Fruit fly (Drosophila melanogaster): Measurements from ENCODE around the gene CG8004.
A peak's percentile ranks its signal among the peaks of the same experiment; 100 is the strongest.

The CG8004 gene

dm6 chr3L:19901486-19902255, 26.6 kb downstream of the CG8004 start (continued):
- TF ChIP-seq CG4424 (GFP tag; optimal IDR thresholded peaks at IDR 0.05): no peak
- peak; percentile 16 for TF ChIP-seq CG12769 (tag; optimal IDR thresholded peaks at IDR 0.05)
- TF ChIP-seq Hmr (GFP tag; optimal IDR thresholded peaks at IDR 0.05): no peak
- no peak for TF ChIP-seq lilli (GFP tag; optimal IDR thresholded peaks at IDR 0.05)
- no peak for TF ChIP-seq abd-A (tag; optimal IDR thresholded peaks at IDR 0.05)
- TF ChIP-seq CG12942 (GFP tag; optimal IDR thresholded peaks at IDR 0.05): no peak
- no peak for TF ChIP-seq CG10979 (tag; optimal IDR thresholded peaks at IDR 0.05)
- no peak for TF ChIP-seq dpn (GFP tag; optimal IDR thresholded peaks at IDR 0.05)
- no peak for TF ChIP-seq amos (GFP tag; IDR thresholded peaks at IDR 0.05; ENCODE audit: partially characterized antibody)
- no peak for TF ChIP-seq dysf (GFP tag; IDR thresholded peaks at IDR 0.05)
- peak; percentile 16 for TF ChIP-seq Fer1 (GFP tag; optimal IDR thresholded peaks at IDR 0.05)
- no peak for TF ChIP-seq Adf1 (GFP tag; IDR thresholded peaks at IDR 0.05)
- no peak for TF ChIP-seq Neu2 (GFP tag; optimal IDR thresholded peaks at IDR 0.05; ENCODE audit: borderline replicate concordance)
- TF ChIP-seq az2 (GFP tag; optimal IDR thresholded peaks at IDR 0.05): no peak
- TF ChIP-seq CG9817 (tag; optimal IDR thresholded peaks at IDR 0.05): no peak
- TF ChIP-seq CG16779 (GFP tag; IDR thresholded peaks at IDR 0.05): no peak
- no peak for TF ChIP-seq Gsc (GFP tag; IDR thresholded peaks at IDR 0.05)
- TF ChIP-seq fd96Cb (tag; optimal IDR thresholded peaks at IDR 0.05): no peak
- TF ChIP-seq gcm2 (GFP tag; optimal IDR thresholded peaks at IDR 0.05): no peak
- no peak for TF ChIP-seq unpg (GFP tag; optimal IDR thresholded peaks at IDR 0.05)
- no peak for TF ChIP-seq pb (GFP tag; optimal IDR thresholded peaks at IDR 0.05)
- TF ChIP-seq Lpt (GFP tag; optimal IDR thresholded peaks at IDR 0.05): no peak
- TF ChIP-seq Ssrp (tag; optimal IDR thresholded peaks at IDR 0.05): no peak
- TF ChIP-seq CG31441 (GFP tag; IDR thresholded peaks at IDR 0.05): no peak
- no peak for TF ChIP-seq CG34422 (GFP tag; IDR thresholded peaks at IDR 0.05)
- TF ChIP-seq CG17802 (tag; optimal IDR thresholded peaks at IDR 0.05): no peak
- no peak for TF ChIP-seq Kr (GFP tag; optimal IDR thresholded peaks at IDR 0.05)
- peak; percentile 57 for TF ChIP-seq pfk (GFP tag; optimal IDR thresholded peaks at IDR 0.05)
- TF ChIP-seq Nf-YB (GFP tag; optimal IDR thresholded peaks at IDR 0.05): no peak
- no peak for TF ChIP-seq CG9727 (GFP tag; optimal IDR thresholded peaks at IDR 0.05)
- no peak for TF ChIP-seq CG33557 (GFP tag; optimal IDR thresholded peaks at IDR 0.05)
- no peak for TF ChIP-seq en (GFP tag; optimal IDR thresholded peaks at IDR 0.05)
- peak in 1 of 2 experiments; percentile 96 for TF ChIP-seq Pdp1 (GFP tag; optimal IDR thresholded peaks at IDR 0.05)
- TF ChIP-seq crol (GFP tag; IDR thresholded peaks at IDR 0.05): no peak
- peak; percentile 68 for TF ChIP-seq CG10543 (GFP tag; optimal IDR thresholded peaks at IDR 0.05)
- TF ChIP-seq CG7786 (GFP tag; optimal IDR thresholded peaks at IDR 0.05): no peak
- TF ChIP-seq tap (tag; optimal IDR thresholded peaks at IDR 0.05): no peak
- no peak for TF ChIP-seq CG7987 (GFP tag; optimal IDR thresholded peaks at IDR 0.05)
- no peak for TF ChIP-seq nerfin-1 (tag; optimal IDR thresholded peaks at IDR 0.05)
- peak; percentile 39 for TF ChIP-seq Med (GFP tag)
- no peak for TF ChIP-seq Atf-2 (GFP tag; optimal IDR thresholded peaks at IDR 0.05)
- TF ChIP-seq CG10267 (tag; optimal IDR thresholded peaks at IDR 0.05): no peak
- no peak for TF ChIP-seq Fer2 (tag; optimal IDR thresholded peaks at IDR 0.05)
- no peak for TF ChIP-seq CG2120 (GFP tag; optimal IDR thresholded peaks at IDR 0.05)
- no peak for TF ChIP-seq CG31365 (tag; optimal IDR thresholded peaks at IDR 0.05)
- no peak for TF ChIP-seq hb (GFP tag; IDR thresholded peaks at IDR 0.05; ENCODE audit: partially characterized antibody)
- TF ChIP-seq CG18011 (GFP tag; optimal IDR thresholded peaks at IDR 0.05): no peak
- no peak for TF ChIP-seq CG8478 (optimal IDR thresholded peaks at IDR 0.05)
- peak; percentile 41 for TF ChIP-seq sug (tag; optimal IDR thresholded peaks at IDR 0.05)
- TF ChIP-seq Deaf1 (tag; optimal IDR thresholded peaks at IDR 0.05): peak; percentile 30
